Worm (Caenorhabditis elegans): Measurements from ENCODE around the gene srd-42.

ce11 chrX:13293023-13293422, 10.2 kb downstream of the srd-42 start:
- TF ChIP-seq flt-1 (GFP tag; IDR thresholded peaks at IDR 0.05) (no peak), klf-2 (GFP tag; conservative IDR thresholded peaks at IDR 0.05) (no peak), ztf-23 (GFP tag; IDR thresholded peaks at IDR 0.05) (no peak), T22C8.4 (GFP tag; IDR thresholded peaks at IDR 0.05) (no peak), ref-1 (GFP tag; conservative IDR thresholded peaks at IDR 0.05) (no peak), cog-1 (tag; optimal IDR thresholded peaks at IDR 0.05) (no peak)

Data from whole organism, midembryonic.